Fruit fly (Drosophila melanogaster): ENCODE results near the gene CG7542.

The CG7542 gene

DNA sequence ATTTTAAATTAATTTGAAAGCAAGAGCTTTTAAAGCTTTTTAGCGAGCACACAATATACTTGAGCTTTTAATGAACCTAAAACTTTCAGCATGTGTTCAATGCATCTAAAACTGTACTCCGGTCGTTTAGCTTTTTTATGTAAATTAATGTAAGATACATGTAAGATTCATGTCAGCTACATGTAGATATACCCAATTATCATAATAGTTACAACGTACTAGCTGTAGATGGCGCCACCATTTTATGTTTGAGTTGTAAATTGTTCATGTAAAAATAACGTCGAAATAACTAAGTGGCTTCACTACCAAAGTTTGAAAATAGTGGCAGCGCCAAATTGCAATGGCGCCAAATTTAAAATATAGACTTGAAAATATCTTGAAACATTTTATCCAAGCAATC lies 47.3 kb downstream of the CG7542 start (continued):
- TF ChIP-seq Adf1 (GFP tag; IDR thresholded peaks at IDR 0.05) (no peak), CG4404 (GFP tag; IDR thresholded peaks at IDR 0.05) (no peak), Hsf (GFP tag; optimal IDR thresholded peaks at IDR 0.05) (peak; percentile 20), chif (GFP tag; optimal IDR thresholded peaks at IDR 0.05) (peak in 1 of 2 experiments; percentile 22), cato (GFP tag; optimal IDR thresholded peaks at IDR 0.05; ENCODE audit: borderline replicate concordance) (no peak), CG9932 (GFP tag; IDR thresholded peaks at IDR 0.05) (no peak), cad (GFP tag; optimal IDR thresholded peaks at IDR 0.05) (peak; percentile 15), CG4820 (GFP tag; optimal IDR thresholded peaks at IDR 0.05) (no peak), da (GFP tag; optimal IDR thresholded peaks at IDR 0.05) (no peak), slou (GFP tag; optimal IDR thresholded peaks at IDR 0.05) (peak; percentile 2), CG13123 (GFP tag; optimal IDR thresholded peaks at IDR 0.05) (no peak), lola (GFP tag; optimal IDR thresholded peaks at IDR 0.05) (peak in 1 of 3 experiments; percentile 17), CG13775 (GFP tag; optimal IDR thresholded peaks at IDR 0.05) (no peak), CG12391 (tag; optimal IDR thresholded peaks at IDR 0.05) (no peak), CG12769 (tag; optimal IDR thresholded peaks at IDR 0.05) (peak; percentile 23), grau (tag; optimal IDR thresholded peaks at IDR 0.05) (peak; percentile 19), Nf-YA (GFP tag; IDR thresholded peaks at IDR 0.05) (no peak), Trl (optimal IDR thresholded peaks at IDR 0.05) (no peak), Trl (GFP tag; optimal IDR thresholded peaks at IDR 0.05) (peak; percentile 25), CG10543 (GFP tag; optimal IDR thresholded peaks at IDR 0.05) (no peak), CG10147 (GFP tag; optimal IDR thresholded peaks at IDR 0.05) (peak; percentile 56), CG16813 (GFP tag; IDR thresholded peaks at IDR 0.05; ENCODE audit: partially characterized antibody) (peak; percentile 61; the same call in 2 of the 3 replicates), Dp (GFP tag; optimal IDR thresholded peaks at IDR 0.05) (peak; percentile 99), Antp (GFP tag; optimal IDR thresholded peaks at IDR 0.05) (no peak), cwo (GFP tag; optimal IDR thresholded peaks at IDR 0.05) (no peak), bsh (GFP tag; optimal IDR thresholded peaks at IDR 0.05) (no peak), Aef1 (GFP tag; IDR thresholded peaks at IDR 0.05) (no peak), slp2 (GFP tag; optimal IDR thresholded peaks at IDR 0.05) (no peak), Myb (GFP tag; optimal IDR thresholded peaks at IDR 0.05) (peak; percentile 63), Spps (tag; optimal IDR thresholded peaks at IDR 0.05) (no peak), vvl (GFP tag; IDR thresholded peaks at IDR 0.05) (peak; percentile 96), Dip2 (GFP tag; IDR thresholded peaks at IDR 0.05) (peak; percentile 88), CG4360 (GFP tag; IDR thresholded peaks at IDR 0.05) (no peak), Stat92E (GFP tag; optimal IDR thresholded peaks at IDR 0.05) (peak in 1 of 3 experiments; percentile 92), Dll (GFP tag; IDR thresholded peaks at IDR 0.05; ENCODE audit: partially characterized antibody) (no peak), ken (GFP tag; IDR thresholded peaks at IDR 0.05) (peak; percentile 7; the same call in 1 of the 3 replicates), HHEX (GFP tag; optimal IDR thresholded peaks at IDR 0.05) (no peak), crp (GFP tag; optimal IDR thresholded peaks at IDR 0.05) (no peak), CG7745 (tag; optimal IDR thresholded peaks at IDR 0.05) (peak; percentile 60), p53 (GFP tag; optimal IDR thresholded peaks at IDR 0.05) (no peak), crc (GFP tag; optimal IDR thresholded peaks at IDR 0.05) (no peak), Rfx (GFP tag; IDR thresholded peaks at IDR 0.05) (peak; percentile 60), Opbp (GFP tag; IDR thresholded peaks at IDR 0.05; ENCODE audit: partially characterized antibody) (peak; percentile 54; the same call in 2 of the 3 replicates), Hr39 (optimal IDR thresholded peaks at IDR 0.05) (no peak), gfzf (GFP tag; optimal IDR thresholded peaks at IDR 0.05) (peak; percentile 19), stwl (tag; optimal IDR thresholded peaks at IDR 0.05) (peak; percentile 52), ro (GFP tag; IDR thresholded peaks at IDR 0.05) (no peak), Dad (GFP tag; optimal IDR thresholded peaks at IDR 0.05) (peak; percentile 10), CG11247 (GFP tag; IDR thresholded peaks at IDR 0.05) (no peak), Sry-δ (GFP tag; optimal IDR thresholded peaks at IDR 0.05) (peak; percentile 26), HmgD (GFP tag; optimal IDR thresholded peaks at IDR 0.05) (peak; percentile 60)

All from whole organism, embryonic.